Comparison of ENCODE assay signal across 1 fruit fly cellular context in genomic region chrX:10362557-10363366, dm6.
TF ChIP-seq lines count a peak whose summit lies in the region.

No protein-coding gene starts in this region.

TF ChIP-seq in whole organism, embryonic, 481 proteins besides CTCF, POLR2A, EP300 and RAD21 (continued from another document):
- no peak for TF ChIP-seq CG5245 (GFP tag; optimal IDR thresholded peaks at IDR 0.05; lab: Kevin White, UChicago)
- TF ChIP-seq CG18262 (tag; optimal IDR thresholded peaks at IDR 0.05; lab: Kevin White, UChicago) = peak; percentile 62
- TF ChIP-seq inv (GFP tag; IDR thresholded peaks at IDR 0.05; lab: Robert Waterston, UW; ENCODE audit: partially characterized antibody) = no peak
- no peak for TF ChIP-seq mld (GFP tag; IDR thresholded peaks at IDR 0.05; lab: Robert Waterston, UW; ENCODE audit: partially characterized antibody)
- no peak for TF ChIP-seq vvl (GFP tag; IDR thresholded peaks at IDR 0.05; lab: Robert Waterston, UW)
- peak; percentile 35 for TF ChIP-seq az2 (GFP tag; optimal IDR thresholded peaks at IDR 0.05; lab: Kevin White, UChicago)
- peak; percentile 9 for TF ChIP-seq tin (GFP tag; optimal IDR thresholded peaks at IDR 0.05; lab: Kevin White, UChicago)
- no peak for TF ChIP-seq sima (GFP tag; optimal IDR thresholded peaks at IDR 0.05; lab: Kevin White, UChicago)
- peak; percentile 2 for TF ChIP-seq Six4 (GFP tag; optimal IDR thresholded peaks at IDR 0.05; lab: Kevin White, UChicago)
- no peak for TF ChIP-seq CG7928 (GFP tag; optimal IDR thresholded peaks at IDR 0.05; lab: Kevin White, UChicago)
- peak; percentile 66 for TF ChIP-seq CG7556 (GFP tag; optimal IDR thresholded peaks at IDR 0.05; lab: Kevin White, UChicago)
- TF ChIP-seq CG8924 (tag; optimal IDR thresholded peaks at IDR 0.05; lab: Kevin White, UChicago) = peak; percentile 17
- TF ChIP-seq dpn (GFP tag; optimal IDR thresholded peaks at IDR 0.05; lab: Kevin White, UChicago) = peak in 1 of 2 experiments; percentile 25
- no peak for TF ChIP-seq D (optimal IDR thresholded peaks at IDR 0.05; lab: Kevin White, UChicago)
- peak; percentile 27 for TF ChIP-seq D (GFP tag; optimal IDR thresholded peaks at IDR 0.05; lab: Kevin White, UChicago)
- TF ChIP-seq ranshi (GFP tag; IDR thresholded peaks at IDR 0.05; lab: Robert Waterston, UW) = no peak
- no peak for TF ChIP-seq Spps (tag; optimal IDR thresholded peaks at IDR 0.05; lab: Kevin White, UChicago)
- 0 out of 3 replicates have a peak, but pooled peaks have one; percentile 39 for TF ChIP-seq tgo (GFP tag; IDR thresholded peaks at IDR 0.05; lab: Robert Waterston, UW)
- TF ChIP-seq CG3163 (GFP tag; optimal IDR thresholded peaks at IDR 0.05; lab: Kevin White, UChicago) = peak; percentile 2
- no peak for TF ChIP-seq Nf-YC (tag; optimal IDR thresholded peaks at IDR 0.05; lab: Kevin White, UChicago)
- TF ChIP-seq CG12155 (GFP tag; optimal IDR thresholded peaks at IDR 0.05; lab: Kevin White, UChicago) = peak; percentile 13
- TF ChIP-seq CG10321 (GFP tag; IDR thresholded peaks at IDR 0.05; lab: Robert Waterston, UW) = no peak
- TF ChIP-seq bab2 (GFP tag; optimal IDR thresholded peaks at IDR 0.05; lab: Kevin White, UChicago) = peak; percentile 8
- TF ChIP-seq jing (GFP tag; optimal IDR thresholded peaks at IDR 0.05; lab: Kevin White, UChicago) = peak; percentile 25
- TF ChIP-seq gce (GFP tag; IDR thresholded peaks at IDR 0.05; lab: Robert Waterston, UW) = no peak
- TF ChIP-seq jumu (GFP tag; optimal IDR thresholded peaks at IDR 0.05; lab: Kevin White, UChicago) = peak; percentile 1
- TF ChIP-seq lmd (GFP tag; IDR thresholded peaks at IDR 0.05; lab: Robert Waterston, UW) = 0 out of 2 replicates have a peak, but pooled peaks have one; percentile 27
- TF ChIP-seq YL-1 (GFP tag; optimal IDR thresholded peaks at IDR 0.05; lab: Kevin White, UChicago) = no peak
- TF ChIP-seq CG6254 (GFP tag; optimal IDR thresholded peaks at IDR 0.05; lab: Kevin White, UChicago) = no peak
- no peak for TF ChIP-seq NC2β (GFP tag; optimal IDR thresholded peaks at IDR 0.05; lab: Kevin White, UChicago)
- TF ChIP-seq ken (GFP tag; IDR thresholded peaks at IDR 0.05; lab: Robert Waterston, UW) = no peak
- TF ChIP-seq otp (GFP tag; IDR thresholded peaks at IDR 0.05; lab: Robert Waterston, UW) = no peak
- TF ChIP-seq wor (GFP tag; IDR thresholded peaks at IDR 0.05; lab: Robert Waterston, UW) = no peak
- TF ChIP-seq CG8359 (GFP tag; optimal IDR thresholded peaks at IDR 0.05; lab: Kevin White, UChicago; ENCODE audit: borderline replicate concordance) = no peak
- peak; percentile 19; the same call in 1 of the 2 replicates for TF ChIP-seq CG32532 (GFP tag; IDR thresholded peaks at IDR 0.05; lab: Robert Waterston, UW)
- TF ChIP-seq Oli (tag; optimal IDR thresholded peaks at IDR 0.05; lab: Kevin White, UChicago) = peak; percentile 53
- TF ChIP-seq danr (GFP tag; IDR thresholded peaks at IDR 0.05; lab: Robert Waterston, UW) = no peak
- no peak for TF ChIP-seq CG14860 (GFP tag; IDR thresholded peaks at IDR 0.05; lab: Robert Waterston, UW; ENCODE audit: partially characterized antibody)
- no peak for TF ChIP-seq gcm2 (GFP tag; optimal IDR thresholded peaks at IDR 0.05; lab: Kevin White, UChicago)
- TF ChIP-seq mam (GFP tag; optimal IDR thresholded peaks at IDR 0.05; lab: Kevin White, UChicago) = peak; percentile 11
- no peak for TF ChIP-seq Fer3 (tag; optimal IDR thresholded peaks at IDR 0.05; lab: Kevin White, UChicago)
- TF ChIP-seq CG9797 (GFP tag; optimal IDR thresholded peaks at IDR 0.05; lab: Kevin White, UChicago) = no peak
- TF ChIP-seq knrl (GFP tag; IDR thresholded peaks at IDR 0.05; lab: Robert Waterston, UW; ENCODE audit: partially characterized antibody) = no peak
- TF ChIP-seq kni (GFP tag; optimal IDR thresholded peaks at IDR 0.05; lab: Kevin White, UChicago) = no peak
- TF ChIP-seq ems (GFP tag; optimal IDR thresholded peaks at IDR 0.05; lab: Kevin White, UChicago) = no peak
- TF ChIP-seq CG2678 (tag; optimal IDR thresholded peaks at IDR 0.05; lab: Kevin White, UChicago) = peak; percentile 58
- TF ChIP-seq CG11456 (GFP tag; IDR thresholded peaks at IDR 0.05; lab: Robert Waterston, UW) = no peak
- TF ChIP-seq CG15073 (GFP tag; optimal IDR thresholded peaks at IDR 0.05; lab: Kevin White, UChicago) = no peak
- no peak for TF ChIP-seq yki (optimal IDR thresholded peaks at IDR 0.05; lab: Kevin White, UChicago)
- no peak for TF ChIP-seq D19B (GFP tag; optimal IDR thresholded peaks at IDR 0.05; lab: Kevin White, UChicago)
- no peak for TF ChIP-seq pros (GFP tag; optimal IDR thresholded peaks at IDR 0.05; lab: Kevin White, UChicago)
- no peak for TF ChIP-seq pb (GFP tag; optimal IDR thresholded peaks at IDR 0.05; lab: Kevin White, UChicago)
- TF ChIP-seq CG18764 (GFP tag; optimal IDR thresholded peaks at IDR 0.05; lab: Kevin White, UChicago) = no peak
- no peak for TF ChIP-seq Dp (GFP tag; optimal IDR thresholded peaks at IDR 0.05; lab: Kevin White, UChicago)
- no peak for TF ChIP-seq p53 (GFP tag; optimal IDR thresholded peaks at IDR 0.05; lab: Kevin White, UChicago)
- peak; percentile 22 for TF ChIP-seq BtbVII (GFP tag; optimal IDR thresholded peaks at IDR 0.05; lab: Kevin White, UChicago)
- TF ChIP-seq CG12659 (GFP tag; optimal IDR thresholded peaks at IDR 0.05; lab: Kevin White, UChicago) = peak; percentile 37
- no peak for TF ChIP-seq schlank (tag; optimal IDR thresholded peaks at IDR 0.05; lab: Kevin White, UChicago)
- TF ChIP-seq CG7963 (GFP tag; IDR thresholded peaks at IDR 0.05; lab: Robert Waterston, UW; ENCODE audit: partially characterized antibody) = no peak
- no peak for TF ChIP-seq CG6683 (GFP tag; optimal IDR thresholded peaks at IDR 0.05; lab: Kevin White, UChicago)
- no peak for TF ChIP-seq luna (GFP tag; optimal IDR thresholded peaks at IDR 0.05; lab: Kevin White, UChicago)
- 0 out of 3 replicates have a peak, but pooled peaks have one; percentile 27 for TF ChIP-seq jigr1 (GFP tag; IDR thresholded peaks at IDR 0.05; lab: Robert Waterston, UW)
- no peak for TF ChIP-seq Sin3A (optimal IDR thresholded peaks at IDR 0.05; lab: Kevin White, UChicago)
- TF ChIP-seq Fer1 (GFP tag; optimal IDR thresholded peaks at IDR 0.05; lab: Kevin White, UChicago) = peak; percentile 4
- no peak for TF ChIP-seq br (optimal IDR thresholded peaks at IDR 0.05; lab: Kevin White, UChicago)
- no peak for TF ChIP-seq Trl (optimal IDR thresholded peaks at IDR 0.05; lab: Kevin White, UChicago)
- peak; percentile 26 for TF ChIP-seq Trl (GFP tag; optimal IDR thresholded peaks at IDR 0.05; lab: Kevin White, UChicago)
- TF ChIP-seq Dip3 (GFP tag; optimal IDR thresholded peaks at IDR 0.05; lab: Kevin White, UChicago) = no peak
- TF ChIP-seq pfk (GFP tag; optimal IDR thresholded peaks at IDR 0.05; lab: Kevin White, UChicago) = no peak
- TF ChIP-seq Hmr (GFP tag; optimal IDR thresholded peaks at IDR 0.05; lab: Kevin White, UChicago) = peak; percentile 5
- TF ChIP-seq CG2889 (GFP tag; IDR thresholded peaks at IDR 0.05; lab: Robert Waterston, UW) = no peak
- no peak for TF ChIP-seq pan (optimal IDR thresholded peaks at IDR 0.05; lab: Kevin White, UChicago)
- peak in 1 of 2 experiments; percentile 40 for TF ChIP-seq pan (GFP tag; optimal IDR thresholded peaks at IDR 0.05 in 1 of 2, IDR thresholded peaks at IDR 0.05 in 1 of 2)
- TF ChIP-seq Hr51 (GFP tag; optimal IDR thresholded peaks at IDR 0.05; lab: Kevin White, UChicago) = peak in 1 of 2 experiments; percentile 27
- TF ChIP-seq CG15696 (tag; optimal IDR thresholded peaks at IDR 0.05; lab: Kevin White, UChicago) = no peak
- TF ChIP-seq CG12769 (tag; optimal IDR thresholded peaks at IDR 0.05; lab: Kevin White, UChicago) = no peak
- no peak for TF ChIP-seq CG34376 (GFP tag; optimal IDR thresholded peaks at IDR 0.05; lab: Kevin White, UChicago)
- TF ChIP-seq CG10267 (tag; optimal IDR thresholded peaks at IDR 0.05; lab: Kevin White, UChicago) = no peak
- TF ChIP-seq CG17361 (GFP tag; IDR thresholded peaks at IDR 0.05; lab: Robert Waterston, UW) = peak; percentile 77
- TF ChIP-seq HLH54F (GFP tag; optimal IDR thresholded peaks at IDR 0.05; lab: Kevin White, UChicago) = peak; percentile 14
- TF ChIP-seq nom (GFP tag; optimal IDR thresholded peaks at IDR 0.05; lab: Kevin White, UChicago) = no peak
- peak; percentile 18 for TF ChIP-seq Blimp-1 (GFP tag; optimal IDR thresholded peaks at IDR 0.05; lab: Kevin White, UChicago)
- TF ChIP-seq bcd (GFP tag; optimal IDR thresholded peaks at IDR 0.05; lab: Kevin White, UChicago) = peak; percentile 58
- TF ChIP-seq aop (GFP tag; IDR thresholded peaks at IDR 0.05; lab: Robert Waterston, UW) = no peak
- TF ChIP-seq lov (optimal IDR thresholded peaks at IDR 0.05; lab: Kevin White, UChicago) = no peak
- no peak for TF ChIP-seq lov (GFP tag; IDR thresholded peaks at IDR 0.05; lab: Robert Waterston, UW)
- no peak for TF ChIP-seq CG7786 (GFP tag; optimal IDR thresholded peaks at IDR 0.05; lab: Kevin White, UChicago)
- TF ChIP-seq Hr39 (optimal IDR thresholded peaks at IDR 0.05; lab: Kevin White, UChicago) = no peak
- peak; percentile 32 for TF ChIP-seq Chrac-16 (GFP tag; optimal IDR thresholded peaks at IDR 0.05; lab: Kevin White, UChicago)
- no peak for TF ChIP-seq scrt (GFP tag; optimal IDR thresholded peaks at IDR 0.05; lab: Kevin White, UChicago)
- peak; percentile 31 for TF ChIP-seq tio (GFP tag; optimal IDR thresholded peaks at IDR 0.05; lab: Kevin White, UChicago)
- no peak for TF ChIP-seq odd (GFP tag; optimal IDR thresholded peaks at IDR 0.05; lab: Kevin White, UChicago)
- peak; percentile 6 for TF ChIP-seq CG8388 (GFP tag; optimal IDR thresholded peaks at IDR 0.05; lab: Kevin White, UChicago)
- no peak for TF ChIP-seq CG2129 (GFP tag; IDR thresholded peaks at IDR 0.05; lab: Robert Waterston, UW; ENCODE audit: partially characterized antibody)
- TF ChIP-seq sc (optimal IDR thresholded peaks at IDR 0.05; lab: Kevin White, UChicago) = no peak
- TF ChIP-seq sc (GFP tag; optimal IDR thresholded peaks at IDR 0.05; lab: Kevin White, UChicago) = no peak
- no peak for TF ChIP-seq TFAM (GFP tag; optimal IDR thresholded peaks at IDR 0.05; lab: Kevin White, UChicago)
- TF ChIP-seq Kr (GFP tag; optimal IDR thresholded peaks at IDR 0.05; lab: Kevin White, UChicago) = no peak
- 0 out of 3 replicates have a peak, but pooled peaks have one; percentile 32 for TF ChIP-seq H15 (GFP tag; IDR thresholded peaks at IDR 0.05; lab: Robert Waterston, UW)
- TF ChIP-seq PHDP (tag; optimal IDR thresholded peaks at IDR 0.05; lab: Kevin White, UChicago) = peak; percentile 3
- TF ChIP-seq Gug (GFP tag; IDR thresholded peaks at IDR 0.05; lab: Robert Waterston, UW) = no peak
- peak; percentile 17 for TF ChIP-seq dm (GFP tag; optimal IDR thresholded peaks at IDR 0.05; lab: Kevin White, UChicago)
- peak; percentile 12 for TF ChIP-seq CG16815 (GFP tag; optimal IDR thresholded peaks at IDR 0.05; lab: Kevin White, UChicago)
- TF ChIP-seq sens (GFP tag; lab: Kevin White, UChicago) = peak; percentile 83
- TF ChIP-seq CG10462 (GFP tag; optimal IDR thresholded peaks at IDR 0.05; lab: Kevin White, UChicago) = no peak
- peak; percentile 35; the same call in 2 of the 3 replicates for TF ChIP-seq row (GFP tag; IDR thresholded peaks at IDR 0.05; lab: Robert Waterston, UW)
- no peak for TF ChIP-seq btn (GFP tag; optimal IDR thresholded peaks at IDR 0.05; lab: Kevin White, UChicago)
- TF ChIP-seq pum (GFP tag; optimal IDR thresholded peaks at IDR 0.05; lab: Kevin White, UChicago) = peak; percentile 30
- TF ChIP-seq Asciz (GFP tag; optimal IDR thresholded peaks at IDR 0.05; lab: Kevin White, UChicago) = peak; percentile 16
- TF ChIP-seq CG16863 (GFP tag; optimal IDR thresholded peaks at IDR 0.05; lab: Kevin White, UChicago) = peak; percentile 5
- TF ChIP-seq Hey (tag; optimal IDR thresholded peaks at IDR 0.05; lab: Kevin White, UChicago) = no peak
- TF ChIP-seq CG10654 (GFP tag; optimal IDR thresholded peaks at IDR 0.05; lab: Kevin White, UChicago) = no peak
- peak; percentile 50 for TF ChIP-seq Sox100B (GFP tag; optimal IDR thresholded peaks at IDR 0.05; lab: Kevin White, UChicago)
- TF ChIP-seq dan (GFP tag; IDR thresholded peaks at IDR 0.05; lab: Robert Waterston, UW) = no peak
- TF ChIP-seq CG10543 (GFP tag; optimal IDR thresholded peaks at IDR 0.05; lab: Kevin White, UChicago) = no peak
- TF ChIP-seq dysf (GFP tag; IDR thresholded peaks at IDR 0.05; lab: Robert Waterston, UW) = 0 out of 3 replicates have a peak, but pooled peaks have one; percentile 22
- TF ChIP-seq CG13775 (GFP tag; optimal IDR thresholded peaks at IDR 0.05; lab: Kevin White, UChicago) = peak; percentile 41
- TF ChIP-seq org-1 (GFP tag; optimal IDR thresholded peaks at IDR 0.05; lab: Kevin White, UChicago) = peak; percentile 24
- no peak for TF ChIP-seq onecut (GFP tag; IDR thresholded peaks at IDR 0.05; lab: Robert Waterston, UW)
- no peak for TF ChIP-seq Dfd (GFP tag; optimal IDR thresholded peaks at IDR 0.05; lab: Kevin White, UChicago)
- TF ChIP-seq MESR4 (GFP tag; optimal IDR thresholded peaks at IDR 0.05; lab: Kevin White, UChicago) = no peak
- TF ChIP-seq fru (optimal IDR thresholded peaks at IDR 0.05; lab: Kevin White, UChicago) = no peak
- TF ChIP-seq C15 (GFP tag; IDR thresholded peaks at IDR 0.05; lab: Robert Waterston, UW) = no peak
- no peak for TF ChIP-seq Atf6 (GFP tag; IDR thresholded peaks at IDR 0.05; lab: Robert Waterston, UW)
- no peak for TF ChIP-seq Lpt (GFP tag; optimal IDR thresholded peaks at IDR 0.05; lab: Kevin White, UChicago)
- TF ChIP-seq CG2712 (tag; optimal IDR thresholded peaks at IDR 0.05; lab: Kevin White, UChicago) = peak; percentile 3
- peak; percentile 10 for TF ChIP-seq cwo (GFP tag; optimal IDR thresholded peaks at IDR 0.05; lab: Kevin White, UChicago)
